Fruit fly (Drosophila melanogaster) whole organism: ENCODE data around the gene Sas-6.

Source experiments
- CG8478 ChIP-seq: fragments of >200 bp; optimal IDR thresholded peaks from 2 replicates; lab custom pipeline; 2018; ENCODE audit warnings: inconsistent platforms
- Dll ChIP-seq: fragments of >200 bp; optimal IDR thresholded peaks from 2 replicates; lab custom pipeline; 2017
- psq ChIP-seq: fragments of >200 bp; optimal IDR thresholded peaks from 2 replicates; lab custom pipeline; 2017
- usp ChIP-seq: fragments of >200 bp; optimal IDR thresholded peaks from 2 replicates; lab custom pipeline; 2017; ENCODE audit warnings: missing biosample characterization, missing genetic modification characterization, mixed read lengths

- TF ChIP-seq Dll (lab: Kevin White, UChicago) (no peak), usp (GFP tag; lab: Kevin White, UChicago) (no peak), psq (lab: Kevin White, UChicago) (no peak), CG8478 (lab: Kevin White, UChicago) (no peak)
Measured at dm6 chr3R:30040879-30041278, 45.7 kb downstream of the Sas-6 start.
